Fruit fly (Drosophila melanogaster) whole organism, embryonic: ENCODE results near the gene CG46304.

Source experiments
- Adf1 ChIP-seq: fragments of 200-800 bp; sonication (Bioruptor generic); IDR thresholded peaks from 2 replicates; pipeline ENCODE4 v1.3.6; 2022; ENCODE audit warnings: missing biosample characterization, missing genetic modification characterization
- Atf-2 ChIP-seq: fragments of 200-800 bp; sonication (Bioruptor generic); optimal IDR thresholded peaks from 2 replicates; lab custom pipeline; 2016; ENCODE audit warnings: missing biosample characterization, missing genetic modification characterization
- Atf6 ChIP-seq: fragments of 200-800 bp; sonication (Bioruptor generic); IDR thresholded peaks from 2 replicates; pipeline ENCODE4 v1.3.6; 2022; ENCODE audit warnings: missing biosample characterization, missing genetic modification characterization
- Awh ChIP-seq: fragments of 200-800 bp; sonication (Bioruptor generic); IDR thresholded peaks from 2 replicates; pipeline ENCODE4, ENCODE4 v1.3.6; 2022; ENCODE audit warnings: missing biosample characterization, missing genetic modification characterization
- CG10321 ChIP-seq: fragments of 200-800 bp; sonication (Bioruptor generic); IDR thresholded peaks from 2 replicates; pipeline ENCODE4 v1.3.6; 2022; ENCODE audit warnings: missing biosample characterization, missing genetic modification characterization
- CG12942 ChIP-seq: fragments of 200-800 bp; sonication (Bioruptor generic); optimal IDR thresholded peaks from 3 replicates; lab custom pipeline; 2016; ENCODE audit warnings: missing biosample characterization, missing genetic modification characterization
- CG14860 ChIP-seq: fragments of 200-800 bp; sonication (Bioruptor generic); IDR thresholded peaks from 3 replicates; pipeline ENCODE4 v1.3.6; 2022; ENCODE audit warnings: missing biosample characterization, missing genetic modification characterization; ENCODE audit not compliant: partially characterized antibody
- CG15073 ChIP-seq: fragments of 200-800 bp; sonication (Bioruptor generic); optimal IDR thresholded peaks from 2 replicates; lab custom pipeline; 2016; ENCODE audit warnings: missing biosample characterization, missing genetic modification characterization
- CG15514 ChIP-seq: fragments of 200-800 bp; sonication (Bioruptor generic); optimal IDR thresholded peaks from 3 replicates; lab custom pipeline; 2017; ENCODE audit warnings: missing biosample characterization, missing genetic modification characterization, mild to moderate bottlenecking, moderate library complexity, missing genetic modification reagents
- CG16815 ChIP-seq: fragments of 200-800 bp; sonication (Bioruptor generic); optimal IDR thresholded peaks from 3 replicates; lab custom pipeline; 2017; ENCODE audit warnings: missing biosample characterization, mild to moderate bottlenecking, missing genetic modification characterization
- CG18764 ChIP-seq: fragments of 200-800 bp; sonication (Bioruptor generic); optimal IDR thresholded peaks from 3 replicates; lab custom pipeline; 2016; ENCODE audit warnings: missing biosample characterization, missing genetic modification characterization
- CG32772 ChIP-seq: fragments of 200-800 bp; sonication (Bioruptor generic); IDR thresholded peaks from 2 replicates; pipeline ENCODE4 v1.3.6; 2022; ENCODE audit warnings: missing biosample characterization, missing genetic modification characterization
- CG33557 ChIP-seq: fragments of 200-800 bp; sonication (Bioruptor generic); optimal IDR thresholded peaks from 2 replicates; lab custom pipeline; 2019; ENCODE audit warnings: missing biosample characterization, mild to moderate bottlenecking, missing genetic modification characterization, moderate library complexity
- CG3726 ChIP-seq: fragments of 200-800 bp; sonication (Bioruptor generic); IDR thresholded peaks from 3 replicates; pipeline ENCODE4, ENCODE4 v1.3.6; 2022; ENCODE audit warnings: missing biosample characterization, missing genetic modification characterization
- CG3847 ChIP-seq: fragments of 200-800 bp; sonication (Bioruptor generic); IDR thresholded peaks from 2 replicates; pipeline ENCODE4 v1.3.6; 2022; ENCODE audit warnings: missing biosample characterization, missing genetic modification characterization
- CG4328 ChIP-seq: fragments of 200-800 bp; sonication (Bioruptor generic); optimal IDR thresholded peaks from 3 replicates; lab custom pipeline; 2017; ENCODE audit warnings: missing biosample characterization, missing genetic modification reagents, missing genetic modification characterization
- CG4730 ChIP-seq: fragments of 200-800 bp; sonication (Bioruptor generic); IDR thresholded peaks from 2 replicates; pipeline ENCODE4 v1.3.6; 2022; ENCODE audit warnings: missing biosample characterization, missing genetic modification characterization
- CG6272 ChIP-seq: fragments of 200-800 bp; sonication (Bioruptor generic); IDR thresholded peaks from 2 replicates; pipeline ENCODE4 v1.3.6; 2022; ENCODE audit warnings: missing biosample characterization, missing genetic modification characterization
- CG6683 ChIP-seq: fragments of 200-800 bp; sonication (Bioruptor generic); optimal IDR thresholded peaks from 2 replicates; lab custom pipeline; 2017; ENCODE audit warnings: missing biosample characterization, mild to moderate bottlenecking, missing genetic modification characterization, missing genetic modification reagents
- CG7928 ChIP-seq: fragments of 200-800 bp; sonication (Bioruptor generic); optimal IDR thresholded peaks from 2 replicates; lab custom pipeline; 2017; ENCODE audit warnings: missing biosample characterization, mild to moderate bottlenecking, missing genetic modification characterization
- CG8765 ChIP-seq: fragments of 200-800 bp; sonication (Bioruptor generic); IDR thresholded peaks from 2 replicates; pipeline ENCODE4 v1.3.6; 2022; ENCODE audit warnings: missing biosample characterization, missing genetic modification characterization
- CG9797 ChIP-seq: fragments of 200-800 bp; sonication (Bioruptor generic); optimal IDR thresholded peaks from 3 replicates; lab custom pipeline; 2018; ENCODE audit warnings: missing biosample characterization, mild to moderate bottlenecking, missing genetic modification characterization
- CG9817 ChIP-seq: fragments of 200-800 bp; sonication (Bioruptor generic); optimal IDR thresholded peaks from 2 replicates; lab custom pipeline; 2018; ENCODE audit warnings: missing biosample characterization, mild to moderate bottlenecking, missing genetic modification characterization, moderate library complexity
- Dfd ChIP-seq, 2 experiments: fragments of >200 bp; optimal IDR thresholded peaks; 2 replicates each; lab custom pipeline; 2017; ENCODE audit warnings: missing biosample characterization in 2 of 2, missing genetic modification characterization in 2 of 2
- Dip2 ChIP-seq: fragments of 200-800 bp; sonication (Bioruptor generic); IDR thresholded peaks from 2 replicates; pipeline ENCODE4 v1.3.6; 2022; ENCODE audit warnings: missing biosample characterization, missing genetic modification characterization
- Doc2 ChIP-seq: fragments of 200-800 bp; sonication (Bioruptor generic); IDR thresholded peaks from 2 replicates; pipeline ENCODE4 v1.3.6; 2022; ENCODE audit warnings: missing biosample characterization, missing genetic modification characterization
- Dp ChIP-seq: fragments of 200-800 bp; sonication (Bioruptor generic); optimal IDR thresholded peaks from 2 replicates; lab custom pipeline; 2018; ENCODE audit warnings: missing biosample characterization, mild to moderate bottlenecking, missing genetic modification characterization, moderate library complexity
- Hr78 ChIP-seq, 2 experiments: fragments of 200-800 bp in 1 of 2; fragments of >200 bp in 1 of 2; sonication (Bioruptor generic) in 1 of 2; optimal IDR thresholded peaks; 2 replicates each; lab custom pipeline; 2017 to 2019; ENCODE audit warnings: missing biosample characterization in 2 of 2, missing genetic modification characterization in 2 of 2, mild to moderate bottlenecking in 1 of 2, moderate library complexity in 1 of 2
- NC2α ChIP-seq: fragments of 200-800 bp; sonication (Bioruptor generic); optimal IDR thresholded peaks from 2 replicates; lab custom pipeline; 2016; ENCODE audit warnings: missing biosample characterization, missing genetic modification characterization
- Pdp1 ChIP-seq, 2 experiments: fragments of 200-800 bp; sonication (Bioruptor generic); optimal IDR thresholded peaks; 3 replicates each; lab custom pipeline; 2016; ENCODE audit warnings: missing biosample characterization in 2 of 2, missing genetic modification characterization in 2 of 2, mild to moderate bottlenecking in 1 of 2, moderate library complexity in 1 of 2
- Spps ChIP-seq: fragments of 200-800 bp; sonication (Bioruptor generic); optimal IDR thresholded peaks from 2 replicates; lab custom pipeline; 2018; ENCODE audit warnings: missing biosample characterization, mild to moderate bottlenecking, missing genetic modification characterization
- Ssrp ChIP-seq: fragments of 200-800 bp; sonication (Bioruptor generic); optimal IDR thresholded peaks from 2 replicates; lab custom pipeline; 2018; ENCODE audit warnings: missing biosample characterization, mild to moderate bottlenecking, missing genetic modification characterization, moderate library complexity
- ab ChIP-seq: fragments of 200-800 bp; sonication (Bioruptor generic); optimal IDR thresholded peaks from 2 replicates; lab custom pipeline; 2016; ENCODE audit warnings: missing biosample characterization, missing genetic modification characterization
- aop ChIP-seq: fragments of 200-800 bp; sonication (Bioruptor generic); IDR thresholded peaks from 2 replicates; pipeline ENCODE4 v1.3.6; 2022; ENCODE audit warnings: missing biosample characterization, missing genetic modification characterization
- ase ChIP-seq: fragments of 200-800 bp; sonication (Bioruptor generic); IDR thresholded peaks from 3 replicates; pipeline ENCODE4 v1.3.6; 2022; ENCODE audit warnings: missing biosample characterization, missing genetic modification characterization
- bab2 ChIP-seq: fragments of 200-800 bp; sonication (Bioruptor generic); optimal IDR thresholded peaks from 2 replicates; lab custom pipeline; 2016; ENCODE audit warnings: missing biosample characterization, missing genetic modification characterization
- cg ChIP-seq: fragments of 200-800 bp; sonication (Bioruptor generic); optimal IDR thresholded peaks from 3 replicates; lab custom pipeline; 2019; ENCODE audit warnings: missing biosample characterization, mild to moderate bottlenecking, missing genetic modification characterization, moderate library complexity
- dimm ChIP-seq: fragments of 200-800 bp; sonication (Bioruptor generic); IDR thresholded peaks from 2 replicates; pipeline ENCODE4 v1.3.6; 2022; ENCODE audit warnings: missing biosample characterization, missing genetic modification characterization
- eve ChIP-seq, 2 experiments: fragments of >200 bp; optimal IDR thresholded peaks; 2 replicates each; lab custom pipeline; 2017; ENCODE audit warnings: missing biosample characterization in 2 of 2, missing genetic modification characterization in 2 of 2
- ewg ChIP-seq: fragments of 200-800 bp; sonication (Bioruptor generic); optimal IDR thresholded peaks from 3 replicates; lab custom pipeline; 2017; ENCODE audit warnings: mild to moderate bottlenecking, missing biosample characterization, missing genetic modification reagents, missing genetic modification characterization
- grn ChIP-seq: fragments of 200-800 bp; sonication (Bioruptor generic); optimal IDR thresholded peaks from 3 replicates; lab custom pipeline; 2017; ENCODE audit warnings: missing biosample characterization, missing genetic modification characterization
- insv ChIP-seq, 2 experiments: fragments of 200-800 bp; sonication (Bioruptor generic); optimal IDR thresholded peaks; 3 replicates each; lab custom pipeline; 2016 to 2018; ENCODE audit warnings: missing biosample characterization in 2 of 2, missing genetic modification characterization in 2 of 2
- lola ChIP-seq, 3 experiments: fragments of >200 bp in 2 of 3; fragments of 200-800 bp in 1 of 3; sonication (Bioruptor generic) in 1 of 3; optimal IDR thresholded peaks; 2 replicates each; lab custom pipeline; 2017 to 2019; ENCODE audit warnings: missing biosample characterization in 3 of 3, missing genetic modification characterization in 3 of 3, mild to moderate bottlenecking in 1 of 3, moderate library complexity in 1 of 3
- mam ChIP-seq: fragments of 200-800 bp; sonication (Bioruptor generic); optimal IDR thresholded peaks from 3 replicates; lab custom pipeline; 2016; ENCODE audit warnings: missing biosample characterization, missing genetic modification characterization
- pan ChIP-seq, 4 experiments: fragments of >200 bp in 3 of 4; fragments of 200-800 bp in 1 of 4; sonication (Bioruptor generic) in 1 of 4; optimal IDR thresholded peaks in 3 of 4; IDR thresholded peaks in 1 of 4; 2 replicates each; pipeline versions ENCODE4 v1.3.6 to Lab custom; 2017 to 2022; ENCODE audit warnings: missing biosample characterization in 2 of 4, missing genetic modification characterization in 2 of 4, mixed read lengths in 1 of 4
- pb ChIP-seq: fragments of 200-800 bp; sonication (Bioruptor generic); optimal IDR thresholded peaks from 3 replicates; lab custom pipeline; 2016; ENCODE audit warnings: missing biosample characterization, missing genetic modification characterization
- pzg ChIP-seq: fragments of 200-800 bp; sonication (Bioruptor generic); optimal IDR thresholded peaks from 3 replicates; lab custom pipeline; 2018; ENCODE audit warnings: missing biosample characterization, mild to moderate bottlenecking, missing genetic modification characterization, moderate library complexity
- trem ChIP-seq: fragments of 200-800 bp; optimal IDR thresholded peaks from 3 replicates; lab custom pipeline; 2019; ENCODE audit warnings: missing biosample characterization, mild to moderate bottlenecking, missing genetic modification characterization, moderate library complexity
- tx ChIP-seq: fragments of 200-800 bp; sonication (Bioruptor generic); optimal IDR thresholded peaks from 2 replicates; lab custom pipeline; 2016; ENCODE audit warnings: missing biosample characterization, missing genetic modification characterization

Gene CG46304

DNA sequence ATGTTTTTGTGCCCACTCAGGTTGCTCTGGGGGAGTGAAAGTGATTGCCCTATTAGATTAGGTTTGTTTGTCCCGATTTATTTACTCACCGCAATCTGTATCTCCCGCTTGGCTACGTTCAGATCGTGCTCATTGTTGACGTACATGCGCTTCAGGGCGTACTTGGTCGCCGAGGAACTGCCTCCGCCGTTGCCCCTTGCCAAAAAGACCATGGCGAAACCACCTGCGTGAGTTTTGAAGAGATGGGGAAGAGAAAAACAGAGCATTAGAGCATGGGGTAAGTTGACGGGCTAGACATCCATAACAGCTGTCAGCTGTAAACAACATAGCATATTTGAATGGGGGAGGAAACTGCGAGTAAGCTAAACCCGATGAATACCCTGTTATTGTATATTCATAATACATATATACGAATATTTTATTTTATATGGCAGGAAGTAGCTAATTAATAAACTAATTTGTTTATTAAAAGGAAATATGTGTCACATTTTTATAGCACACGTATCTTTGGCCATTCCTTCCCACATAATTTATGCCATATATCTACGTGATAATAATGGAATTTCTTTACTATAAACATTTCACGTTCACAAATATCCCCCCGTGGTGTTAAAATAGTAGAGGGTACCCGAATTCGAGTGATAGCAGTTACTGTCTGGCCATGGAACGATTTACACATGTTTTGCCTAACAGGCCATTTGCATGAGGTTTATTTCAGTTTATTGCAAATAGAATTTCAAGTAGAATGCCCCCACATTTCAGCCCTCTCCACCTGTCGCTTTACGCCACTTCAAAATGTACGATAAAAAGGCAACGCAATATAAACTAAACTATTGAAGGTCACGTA is 19.5 kb downstream of the CG46304 start (continued):
- TF ChIP-seq Pdp1 (GFP tag; optimal IDR thresholded peaks at IDR 0.05; lab: Kevin White, UChicago) (no peak), Doc2 (GFP tag; lab: Robert Waterston, UW) (no peak), CG18764 (GFP tag; lab: Kevin White, UChicago) (no peak), CG16815 (GFP tag; lab: Kevin White, UChicago) (no peak), CG12942 (GFP tag; lab: Kevin White, UChicago) (no peak), CG9797 (GFP tag; lab: Kevin White, UChicago) (no peak), CG15073 (GFP tag; lab: Kevin White, UChicago) (no peak), tx (GFP tag; lab: Kevin White, UChicago) (no peak), Awh (GFP tag; lab: Robert Waterston, UW) (no peak), ab (GFP tag; lab: Kevin White, UChicago) (no peak), CG8765 (GFP tag; lab: Robert Waterston, UW) (no peak), CG3847 (GFP tag; lab: Robert Waterston, UW) (peak; percentile 41), pan (optimal IDR thresholded peaks at IDR 0.05; lab: Kevin White, UChicago) (peak in 1 of 2 experiments; percentile 16), pan (GFP tag; optimal IDR thresholded peaks at IDR 0.05 in 1 of 2, IDR thresholded peaks at IDR 0.05 in 1 of 2) (peak in 1 of 2 experiments; percentile 10), Ssrp (tag; lab: Kevin White, UChicago) (no peak), grn (GFP tag; lab: Kevin White, UChicago) (no peak), dimm (no peak), Adf1 (GFP tag; lab: Robert Waterston, UW) (no peak), CG6272 (GFP tag; lab: Robert Waterston, UW) (0 out of 2 replicates have a peak, but pooled peaks have one; percentile 11), aop (GFP tag; lab: Robert Waterston, UW) (no peak), CG32772 (no peak), ase (GFP tag; lab: Robert Waterston, UW) (no peak), CG33557 (GFP tag; lab: Kevin White, UChicago) (no peak), ewg (GFP tag; lab: Kevin White, UChicago) (peak; percentile 7), Dip2 (GFP tag; lab: Robert Waterston, UW) (no peak), CG10321 (no peak), CG9817 (tag; lab: Kevin White, UChicago) (peak; percentile 37), CG4730 (GFP tag; lab: Robert Waterston, UW) (no peak), CG15514 (GFP tag; lab: Kevin White, UChicago) (peak; percentile 39), Atf-2 (GFP tag; lab: Kevin White, UChicago) (no peak), lola (GFP tag; optimal IDR thresholded peaks at IDR 0.05; lab: Kevin White, UChicago) (no peak), NC2α (no peak), CG7928 (GFP tag; lab: Kevin White, UChicago) (no peak), mam (GFP tag; lab: Kevin White, UChicago) (no peak), cg (GFP tag; lab: Kevin White, UChicago) (no peak), CG14860 (no peak), pzg (GFP tag; lab: Kevin White, UChicago) (no peak), pb (GFP tag; lab: Kevin White, UChicago) (no peak), Spps (tag; lab: Kevin White, UChicago) (no peak), CG4328 (no peak), bab2 (GFP tag; lab: Kevin White, UChicago) (no peak), insv (GFP tag; optimal IDR thresholded peaks at IDR 0.05; lab: Kevin White, UChicago) (no peak), CG3726 (no peak), Hr78 (GFP tag; optimal IDR thresholded peaks at IDR 0.05; lab: Kevin White, UChicago) (no peak), Dp (GFP tag; lab: Kevin White, UChicago) (no peak), Atf6 (GFP tag; lab: Robert Waterston, UW) (peak; percentile 57; the same call in 1 of the 2 replicates), trem (tag; lab: Kevin White, UChicago) (no peak), CG6683 (no peak), eve (GFP tag; optimal IDR thresholded peaks at IDR 0.05; lab: Kevin White, UChicago) (no peak), Dfd (GFP tag; optimal IDR thresholded peaks at IDR 0.05; lab: Kevin White, UChicago) (no peak)
